Worm (Caenorhabditis elegans) whole organism, late embryonic: ENCODE results near the gene fbxa-6.

Source experiments
- C08G9.2 ChIP-seq: sonication (generic microtip); optimal IDR thresholded peaks from 2 replicates; lab custom pipeline; 2016; ENCODE audit warnings: mild to moderate bottlenecking, missing genetic modification characterization, moderate library complexity, missing compliant biosample characterization
- hlh-6 ChIP-seq: sonication (generic microtip); optimal IDR thresholded peaks from 2 replicates; lab custom pipeline; 2016; ENCODE audit warnings: missing genotype, missing genetic modification characterization, missing compliant biosample characterization
- hlh-8 ChIP-seq: sonication (generic microtip); optimal IDR thresholded peaks from 2 replicates; lab custom pipeline; 2016; ENCODE audit warnings: missing genotype, missing genetic modification characterization, missing compliant biosample characterization
- lim-6 ChIP-seq: sonication (generic microtip); optimal IDR thresholded peaks from 2 replicates; lab custom pipeline; 2016; ENCODE audit warnings: missing genetic modification characterization, missing compliant biosample characterization
- nfya-1 ChIP-seq: sonication (generic microtip); optimal IDR thresholded peaks from 2 replicates; lab custom pipeline; 2017; ENCODE audit warnings: missing genetic modification characterization, mild to moderate bottlenecking, missing compliant biosample characterization, antibody characterized with exemption, moderate library complexity
- nhr-11 ChIP-seq: fragments of 150-350 bp; optimal IDR thresholded peaks from 2 replicates; lab custom pipeline; 2014; ENCODE audit warnings: missing biosample characterization, missing genetic modification characterization
- pag-3 ChIP-seq: sonication (generic microtip); optimal IDR thresholded peaks from 2 replicates; lab custom pipeline; 2016; ENCODE audit warnings: missing compliant biosample characterization, missing genetic modification characterization, borderline replicate concordance
- pqm-1 ChIP-seq: sonication (generic microtip); optimal IDR thresholded peaks from 2 replicates; lab custom pipeline; 2016; ENCODE audit warnings: missing genetic modification characterization, missing compliant biosample characterization
- tbx-2 ChIP-seq: sonication (generic microtip); optimal IDR thresholded peaks from 2 replicates; lab custom pipeline; 2016; ENCODE audit warnings: missing genetic modification characterization, missing compliant biosample characterization

DNA sequence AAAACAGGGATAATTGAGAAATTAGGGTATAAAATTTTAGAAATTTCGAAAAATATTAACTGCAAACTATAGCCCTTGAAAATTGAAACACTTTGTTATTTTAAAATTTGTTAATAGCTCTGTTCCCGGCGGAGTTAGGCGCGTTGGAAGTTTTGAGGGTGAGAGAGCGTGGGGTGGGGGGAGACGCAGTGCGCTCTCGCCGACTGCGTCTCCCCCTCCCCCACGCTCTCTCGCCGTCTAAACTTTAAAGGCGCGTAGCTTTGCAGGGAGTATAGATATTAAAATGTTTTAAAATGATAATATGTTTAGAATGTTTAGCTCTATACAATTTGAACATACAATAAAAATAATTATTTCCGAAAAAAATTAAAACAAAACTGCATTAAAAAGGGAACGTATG, 30.4 kb upstream of the fbxa-6 start:
- TF ChIP-seq hlh-6 (tag; lab: Kevin White, UChicago) (no peak), pag-3 (tag; lab: Kevin White, UChicago) (no peak), C08G9.2 (tag; lab: Kevin White, UChicago) (no peak), nhr-11 (no peak), tbx-2 (tag; lab: Kevin White, UChicago) (no peak), hlh-8 (tag; lab: Kevin White, UChicago) (no peak), pqm-1 (tag; lab: Kevin White, UChicago) (no peak), nfya-1 (tag; lab: Kevin White, UChicago) (no peak), lim-6 (tag; lab: Kevin White, UChicago) (no peak)
